Fruit fly (Drosophila melanogaster): Measurements from ENCODE around the gene Mtr4.

Mtr4 gene

dm6 chr2L:15762466-15762865, 10.4 kb downstream of the Mtr4 start, which contains the start of gene Gli (continued):
- TF ChIP-seq CG2678 (tag; optimal IDR thresholded peaks at IDR 0.05), result no peak
- TF ChIP-seq trem (tag; optimal IDR thresholded peaks at IDR 0.05), result peak; percentile 9
- peak; percentile 46 for TF ChIP-seq pfk (GFP tag; optimal IDR thresholded peaks at IDR 0.05)
- TF ChIP-seq ranshi (GFP tag; IDR thresholded peaks at IDR 0.05), result 0 out of 2 replicates have a peak, but pooled peaks have one; percentile 12
- peak; percentile 64 for TF ChIP-seq gro (GFP tag; optimal IDR thresholded peaks at IDR 0.05)
- TF ChIP-seq CG17385 (GFP tag; optimal IDR thresholded peaks at IDR 0.05), result peak; percentile 52
- TF ChIP-seq inv (GFP tag; IDR thresholded peaks at IDR 0.05; ENCODE audit: partially characterized antibody), result peak; percentile 33; the same call in 1 of the 2 replicates
- TF ChIP-seq lbe (GFP tag; optimal IDR thresholded peaks at IDR 0.05), result no peak
- no peak for TF ChIP-seq wdn (GFP tag; IDR thresholded peaks at IDR 0.05)
- TF ChIP-seq seq (GFP tag; IDR thresholded peaks at IDR 0.05), result peak; percentile 50; the same call in 1 of the 2 replicates
- TF ChIP-seq Nf-YC (tag; optimal IDR thresholded peaks at IDR 0.05), result peak; percentile 62
- peak; percentile 12 for TF ChIP-seq CG10274 (GFP tag; optimal IDR thresholded peaks at IDR 0.05)
- peak; percentile 1 for TF ChIP-seq CG2120 (GFP tag; optimal IDR thresholded peaks at IDR 0.05)
- TF ChIP-seq oc (tag; optimal IDR thresholded peaks at IDR 0.05), result peak; percentile 25
- no peak for TF ChIP-seq Meics (GFP tag; optimal IDR thresholded peaks at IDR 0.05)
- peak; percentile 68 for TF ChIP-seq tna (GFP tag; IDR thresholded peaks at IDR 0.05; ENCODE audit: partially characterized antibody)
- TF ChIP-seq CG2199 (GFP tag; IDR thresholded peaks at IDR 0.05), result peak; percentile 31; the same call in 1 of the 3 replicates
- TF ChIP-seq Myb (GFP tag; optimal IDR thresholded peaks at IDR 0.05), result peak; percentile 60
- peak; percentile 56 for TF ChIP-seq Fer1 (GFP tag; optimal IDR thresholded peaks at IDR 0.05)
- peak; percentile 74 for TF ChIP-seq Bgb (GFP tag; IDR thresholded peaks at IDR 0.05; ENCODE audit: partially characterized antibody)
- peak; percentile 36 for TF ChIP-seq wek (GFP tag; optimal IDR thresholded peaks at IDR 0.05)
- TF ChIP-seq CG17359 (tag; optimal IDR thresholded peaks at IDR 0.05), result peak; percentile 29
- no peak for TF ChIP-seq Lpt (GFP tag; optimal IDR thresholded peaks at IDR 0.05)
- 0 out of 3 replicates have a peak, but pooled peaks have one; percentile 11 for TF ChIP-seq vnd (GFP tag; IDR thresholded peaks at IDR 0.05; ENCODE audit: partially characterized antibody)
- peak; percentile 49; the same call in 2 of the 3 replicates for TF ChIP-seq CG34224 (GFP tag; IDR thresholded peaks at IDR 0.05; ENCODE audit: partially characterized antibody)
- TF ChIP-seq pzg (GFP tag; optimal IDR thresholded peaks at IDR 0.05), result peak; percentile 14
- no peak for TF ChIP-seq Poxn (GFP tag; IDR thresholded peaks at IDR 0.05)
- TF ChIP-seq CG15514 (GFP tag; optimal IDR thresholded peaks at IDR 0.05), result peak; percentile 55
- TF ChIP-seq cg (GFP tag; optimal IDR thresholded peaks at IDR 0.05), result peak; percentile 95
- peak; percentile 98 for TF ChIP-seq chinmo (GFP tag; IDR thresholded peaks at IDR 0.05; ENCODE audit: partially characterized antibody)
- peak; percentile 18; the same call in 1 of the 3 replicates for TF ChIP-seq row (GFP tag; IDR thresholded peaks at IDR 0.05)
- TF ChIP-seq vfl (GFP tag; optimal IDR thresholded peaks at IDR 0.05), result peak; percentile 10
- TF ChIP-seq CG15601 (tag; optimal IDR thresholded peaks at IDR 0.05), result no peak
- TF ChIP-seq stwl (tag; optimal IDR thresholded peaks at IDR 0.05), result peak; percentile 28
- TF ChIP-seq CG17328 (GFP tag; IDR thresholded peaks at IDR 0.05), result peak; percentile 26; the same call in 1 of the 2 replicates
- peak; percentile 29; the same call in 1 of the 3 replicates for TF ChIP-seq knrl (GFP tag; IDR thresholded peaks at IDR 0.05; ENCODE audit: partially characterized antibody)
- TF ChIP-seq sob (GFP tag; IDR thresholded peaks at IDR 0.05), result peak; percentile 59; the same call in 1 of the 2 replicates
- TF ChIP-seq Oaz (GFP tag; IDR thresholded peaks at IDR 0.05), result peak; percentile 12; the same call in 1 of the 2 replicates
- no peak for TF ChIP-seq Dip3 (GFP tag; optimal IDR thresholded peaks at IDR 0.05)
- TF ChIP-seq ken (GFP tag; IDR thresholded peaks at IDR 0.05), result peak; percentile 54; the same call in 1 of the 3 replicates
- TF ChIP-seq unc-4 (GFP tag; IDR thresholded peaks at IDR 0.05; ENCODE audit: partially characterized antibody), result peak; percentile 52
- TF ChIP-seq ftz-f1 (GFP tag; optimal IDR thresholded peaks at IDR 0.05), result peak; percentile 69
- TF ChIP-seq CG33213 (GFP tag; optimal IDR thresholded peaks at IDR 0.05), result peak; percentile 46
- TF ChIP-seq HLHmδ (GFP tag; optimal IDR thresholded peaks at IDR 0.05), result peak; percentile 8
- no peak for TF ChIP-seq bab2 (GFP tag; optimal IDR thresholded peaks at IDR 0.05)
- TF ChIP-seq caup (GFP tag; optimal IDR thresholded peaks at IDR 0.05; ENCODE audit: severe bottlenecking), result peak; percentile 51
- no peak for TF ChIP-seq CG6765 (GFP tag; optimal IDR thresholded peaks at IDR 0.05)
- TF ChIP-seq CG11696 (GFP tag; IDR thresholded peaks at IDR 0.05), result 0 out of 2 replicates have a peak, but pooled peaks have one; percentile 21
- TF ChIP-seq CG11456 (GFP tag; IDR thresholded peaks at IDR 0.05), result peak; percentile 54; the same call in 2 of the 3 replicates
